Fruit fly (Drosophila melanogaster): ENCODE measurements around the gene CG5478.

The CG5478 gene

DNA sequence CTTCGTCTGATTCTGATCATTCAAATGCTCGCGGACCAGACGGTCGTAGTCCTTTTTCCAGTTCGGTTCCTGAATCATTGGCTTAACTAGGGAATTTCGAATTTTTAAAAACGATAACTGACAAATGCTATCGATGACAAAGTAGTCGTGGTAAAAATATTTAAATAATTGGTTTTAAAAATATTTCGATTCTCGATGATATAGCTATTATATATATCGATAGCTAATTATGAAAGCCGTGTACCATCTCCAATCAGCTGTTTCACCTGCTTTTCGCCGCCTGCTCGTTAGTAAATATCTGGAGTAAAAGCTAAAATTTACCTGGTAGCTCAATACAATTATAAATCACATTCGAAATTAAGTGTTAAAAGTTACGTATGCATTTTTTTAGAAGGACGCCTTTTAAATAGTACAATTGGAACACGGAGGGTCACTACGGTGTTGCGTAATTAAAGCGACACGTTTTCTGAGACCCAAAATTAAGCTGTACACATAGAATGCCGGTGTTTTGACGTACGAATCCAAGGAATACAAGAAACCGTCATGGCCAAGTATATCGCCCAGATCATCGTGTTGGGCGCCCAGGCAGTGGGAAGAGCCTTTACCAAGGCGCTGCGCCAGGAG is at the start of gene CG5478, which contains the start of gene blp (continued):
- TF ChIP-seq CG32772 (GFP tag; IDR thresholded peaks at IDR 0.05) (no peak), CG4424 (GFP tag; optimal IDR thresholded peaks at IDR 0.05) (no peak), CG17829 (tag; optimal IDR thresholded peaks at IDR 0.05) (peak; percentile 21), amos (GFP tag; IDR thresholded peaks at IDR 0.05; ENCODE audit: partially characterized antibody) (peak; percentile 87), CG2889 (GFP tag; IDR thresholded peaks at IDR 0.05) (no peak), D (optimal IDR thresholded peaks at IDR 0.05) (no peak), D (GFP tag; optimal IDR thresholded peaks at IDR 0.05) (no peak), CG4328 (GFP tag; optimal IDR thresholded peaks at IDR 0.05) (no peak), CG1603 (tag; optimal IDR thresholded peaks at IDR 0.05) (peak; percentile 31), CG12391 (tag; optimal IDR thresholded peaks at IDR 0.05) (no peak), CG18764 (GFP tag; optimal IDR thresholded peaks at IDR 0.05) (no peak), CTCF (GFP tag; optimal IDR thresholded peaks at IDR 0.05) (no peak), her (GFP tag; optimal IDR thresholded peaks at IDR 0.05) (no peak), CG14050 (GFP tag; IDR thresholded peaks at IDR 0.05) (no peak), kay (GFP tag; optimal IDR thresholded peaks at IDR 0.05) (no peak), Oaz (GFP tag; IDR thresholded peaks at IDR 0.05) (no peak), HHEX (GFP tag; optimal IDR thresholded peaks at IDR 0.05) (no peak), Dek (tag; optimal IDR thresholded peaks at IDR 0.05) (no peak), CG3281 (GFP tag; optimal IDR thresholded peaks at IDR 0.05) (no peak), CG4282 (GFP tag; optimal IDR thresholded peaks at IDR 0.05) (no peak), CG1529 (GFP tag; optimal IDR thresholded peaks at IDR 0.05) (no peak), Elba2 (GFP tag; optimal IDR thresholded peaks at IDR 0.05) (no peak), onecut (GFP tag; IDR thresholded peaks at IDR 0.05) (no peak), zen2 (GFP tag; IDR thresholded peaks at IDR 0.05; ENCODE audit: partially characterized antibody) (peak; percentile 91), Dip2 (GFP tag; IDR thresholded peaks at IDR 0.05) (no peak), esg (GFP tag; conservative IDR thresholded peaks at IDR 0.05) (no peak), CG14014 (GFP tag; IDR thresholded peaks at IDR 0.05) (no peak), NC2α (GFP tag; optimal IDR thresholded peaks at IDR 0.05) (no peak), Ssrp (tag; optimal IDR thresholded peaks at IDR 0.05) (no peak), CG7987 (GFP tag; optimal IDR thresholded peaks at IDR 0.05) (no peak), gt (GFP tag; IDR thresholded peaks at IDR 0.05) (no peak), sqz (GFP tag; optimal IDR thresholded peaks at IDR 0.05) (no peak), cad (GFP tag; optimal IDR thresholded peaks at IDR 0.05) (no peak), ems (GFP tag; optimal IDR thresholded peaks at IDR 0.05) (no peak), dati (GFP tag; IDR thresholded peaks at IDR 0.05) (no peak), HLH3B (GFP tag; IDR thresholded peaks at IDR 0.05) (no peak), bowl (GFP tag; IDR thresholded peaks at IDR 0.05) (no peak), sc (optimal IDR thresholded peaks at IDR 0.05) (no peak), sc (GFP tag; optimal IDR thresholded peaks at IDR 0.05) (no peak), pfk (GFP tag; optimal IDR thresholded peaks at IDR 0.05) (no peak), Meics (GFP tag; optimal IDR thresholded peaks at IDR 0.05) (no peak), mam (GFP tag; optimal IDR thresholded peaks at IDR 0.05) (no peak), dimm (GFP tag; IDR thresholded peaks at IDR 0.05) (no peak), CG15073 (GFP tag; optimal IDR thresholded peaks at IDR 0.05) (no peak), grn (GFP tag; optimal IDR thresholded peaks at IDR 0.05) (no peak), Tbp (GFP tag; optimal IDR thresholded peaks at IDR 0.05) (no peak), Atf3 (GFP tag; optimal IDR thresholded peaks at IDR 0.05) (no peak), chif (GFP tag; optimal IDR thresholded peaks at IDR 0.05) (no peak), CG31441 (GFP tag; IDR thresholded peaks at IDR 0.05) (peak; percentile 46), CG11085 (GFP tag; IDR thresholded peaks at IDR 0.05) (no peak), scrt (GFP tag; optimal IDR thresholded peaks at IDR 0.05) (no peak), gsb-n (tag; optimal IDR thresholded peaks at IDR 0.05) (no peak), CG18599 (GFP tag; optimal IDR thresholded peaks at IDR 0.05) (no peak)

All from whole organism, embryonic.